Worm (Caenorhabditis elegans) whole organism, late embryonic: ENCODE results near the gene srlf-37.

ENCODE experiments used
- ama-1 ChIP-seq: fragments of 150-350 bp; optimal IDR thresholded peaks from 2 replicates; lab custom pipeline; 2014
- ceh-14 ChIP-seq: sonication (generic microtip); optimal IDR thresholded peaks from 2 replicates; lab custom pipeline; 2016; ENCODE audit warnings: missing genotype, missing genetic modification characterization, missing compliant biosample characterization
- hlh-6 ChIP-seq: sonication (generic microtip); optimal IDR thresholded peaks from 2 replicates; lab custom pipeline; 2016; ENCODE audit warnings: missing genotype, missing genetic modification characterization, missing compliant biosample characterization
- lin-11 ChIP-seq: fragments of 200-800 bp; sonication (Bioruptor generic); optimal IDR thresholded peaks from 2 replicates; lab custom pipeline; 2018; ENCODE audit warnings: mild to moderate bottlenecking, missing genetic modification characterization, missing compliant biosample characterization
- unc-86 ChIP-seq: sonication (generic microtip); optimal IDR thresholded peaks from 2 replicates; lab custom pipeline; 2016; ENCODE audit warnings: missing genetic modification characterization, missing compliant biosample characterization

DNA sequence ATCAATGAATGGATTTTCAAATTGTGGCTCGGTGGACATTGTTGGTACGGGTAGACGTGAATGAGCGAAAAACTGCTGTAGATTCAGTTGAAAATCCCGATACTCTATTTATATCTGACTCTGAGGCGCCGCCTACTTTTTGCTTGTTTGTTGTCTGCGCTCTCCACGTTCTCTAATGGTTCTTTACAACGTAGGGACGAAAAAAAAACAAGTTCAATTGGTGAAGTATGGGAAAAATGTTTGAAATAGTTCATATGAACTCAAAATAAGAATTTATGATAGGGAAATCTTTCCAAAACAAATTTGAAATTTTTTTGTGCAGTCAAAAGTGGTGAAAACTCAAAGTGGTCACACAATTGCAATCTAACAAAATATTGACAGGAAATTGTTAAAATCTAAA, 30.9 kb upstream of the srlf-37 start, which contains the start of gene F48G7.10:
- TF ChIP-seq unc-86 (tag; lab: Kevin White, UChicago), result no peak
- no peak for TF ChIP-seq ceh-14 (tag; lab: Kevin White, UChicago)
- TF ChIP-seq lin-11 (tag; lab: Kevin White, UChicago), result no peak
- no peak for TF ChIP-seq hlh-6 (tag; lab: Kevin White, UChicago)
- no peak for TF ChIP-seq ama-1 (lab: Kevin White, UChicago)
